Worm (Caenorhabditis elegans): ENCODE measurements around the gene F07C6.6.

The F07C6.6 gene

ce11 chrIV:12748760-12749159 lies 43.8 kb upstream of the F07C6.6 start:
- TF ChIP-seq vab-15 (tag; optimal IDR thresholded peaks at IDR 0.05) (no peak), alr-1 (tag; optimal IDR thresholded peaks at IDR 0.05; ENCODE audit: borderline replicate concordance) (no peak), ceh-90 (tag; optimal IDR thresholded peaks at IDR 0.05) (no peak), hlh-17 (GFP tag; optimal IDR thresholded peaks at IDR 0.05; ENCODE audit: borderline replicate concordance) (no peak), lin-35 (GFP tag; optimal IDR thresholded peaks at IDR 0.05) (no peak)

ce11 chrIV:12754170-12754569 lies 38.4 kb upstream of the F07C6.6 start:
- TF ChIP-seq ces-1 (GFP tag; optimal IDR thresholded peaks at IDR 0.05) (no peak), dpl-1 (GFP tag; optimal IDR thresholded peaks at IDR 0.05) (peak in 1 of 3 experiments; percentile 9)

ce11 chrIV:12755641-12756040 lies 37.0 kb upstream of the F07C6.6 start:
- TF ChIP-seq ceh-88 (GFP tag; IDR thresholded peaks at IDR 0.05), result no peak
- no peak for TF ChIP-seq efl-1 (optimal IDR thresholded peaks at IDR 0.05)
- TF ChIP-seq efl-1 (GFP tag; optimal IDR thresholded peaks at IDR 0.05 in 1 of 2), result peak in 1 of 2 experiments; percentile 75

ce11 chrIV:12757470-12757869 lies 35.1 kb upstream of the F07C6.6 start, which contains the start of gene flp-9:
Gene flp-9 (minus strand): TSS chrIV:12757570.
- TF ChIP-seq unc-130 (tag; optimal IDR thresholded peaks at IDR 0.05) (no peak), zip-4 (GFP tag; optimal IDR thresholded peaks at IDR 0.05) (no peak), mef-2 (tag; optimal IDR thresholded peaks at IDR 0.05) (no peak), lin-15B (tag; optimal IDR thresholded peaks at IDR 0.05) (no peak), nhr-76 (tag; optimal IDR thresholded peaks at IDR 0.05) (no peak), blmp-1 (tag; optimal IDR thresholded peaks at IDR 0.05) (no peak), efl-3 (GFP tag; optimal IDR thresholded peaks at IDR 0.05) (no peak), pag-3 (tag; optimal IDR thresholded peaks at IDR 0.05; ENCODE audit: borderline replicate concordance, insufficient read depth) (no peak), sptf-1 (tag; optimal IDR thresholded peaks at IDR 0.05) (no peak), ceh-8 (GFP tag; optimal IDR thresholded peaks at IDR 0.05) (no peak), ztf-4 (tag; optimal IDR thresholded peaks at IDR 0.05) (no peak), egl-13 (tag; optimal IDR thresholded peaks at IDR 0.05) (no peak), lin-39 (tag; optimal IDR thresholded peaks at IDR 0.05) (no peak), ets-5 (GFP tag; IDR thresholded peaks at IDR 0.05) (no peak), irx-1 (tag; optimal IDR thresholded peaks at IDR 0.05) (no peak), unc-86 (tag; optimal IDR thresholded peaks at IDR 0.05) (no peak), fkh-8 (tag; optimal IDR thresholded peaks at IDR 0.05) (no peak)

ce11 chrIV:12762782-12763181 lies 29.8 kb upstream of the F07C6.6 start:
- TF ChIP-seq lsy-2 (tag; optimal IDR thresholded peaks at IDR 0.05) (peak in 1 of 2 experiments; percentile 16), lin-14 (GFP tag; optimal IDR thresholded peaks at IDR 0.05) (peak; percentile 78), tbx-2 (tag; optimal IDR thresholded peaks at IDR 0.05) (no peak), nhr-85 (tag) (no peak), fkh-10 (GFP tag; optimal IDR thresholded peaks at IDR 0.05) (peak; percentile 87), nhr-77 (tag; optimal IDR thresholded peaks at IDR 0.05) (no peak)

- no peak for TF ChIP-seq lin-35 (GFP tag; optimal IDR thresholded peaks at IDR 0.05)
- TF ChIP-seq fkh-8 (tag; optimal IDR thresholded peaks at IDR 0.05), result no peak
- TF ChIP-seq sptf-1 (tag; optimal IDR thresholded peaks at IDR 0.05), result no peak
- peak; percentile 34 for TF ChIP-seq jun-1 (tag; optimal IDR thresholded peaks at IDR 0.05)
- no peak for TF ChIP-seq elt-3 (tag; optimal IDR thresholded peaks at IDR 0.05)
- no peak for TF ChIP-seq rnt-1 (tag; optimal IDR thresholded peaks at IDR 0.05)
- peak; percentile 53 for TF ChIP-seq elt-2 (tag; optimal IDR thresholded peaks at IDR 0.05)
- TF ChIP-seq isw-1 (GFP tag; IDR thresholded peaks at IDR 0.05), result no peak
- no peak for TF ChIP-seq vab-15 (tag; optimal IDR thresholded peaks at IDR 0.05)
- TF ChIP-seq dsc-1 (tag; optimal IDR thresholded peaks at IDR 0.05), result no peak
- no peak for TF ChIP-seq snpc-4 (tag; optimal IDR thresholded peaks at IDR 0.05)
These were observed 27.5 kb upstream of the F07C6.6 start, which contains the start of gene ZK897.10 for ce11 chrIV:12765067-12765466. Gene ZK897.10 (plus strand): TSS chrIV:12765351.
